Fruit fly (Drosophila melanogaster): ENCODE results near the gene FRG1.

FRG1 gene

dm6 chr3L:20296797-20297196 lies at the start of gene FRG1:
Gene FRG1, minus strand, starts transcription at chr3L:20296971.
- no peak for TF ChIP-seq CG8301 (tag; optimal IDR thresholded peaks at IDR 0.05)
- TF ChIP-seq gl (tag; optimal IDR thresholded peaks at IDR 0.05): no peak
- no peak for TF ChIP-seq CG8159 (tag; optimal IDR thresholded peaks at IDR 0.05)
- no peak for TF ChIP-seq CG34367 (tag; optimal IDR thresholded peaks at IDR 0.05)
- TF ChIP-seq CG4496 (GFP tag; IDR thresholded peaks at IDR 0.05): no peak
- TF ChIP-seq CG15710 (tag; optimal IDR thresholded peaks at IDR 0.05): no peak
- TF ChIP-seq CG9948 (tag; optimal IDR thresholded peaks at IDR 0.05): no peak
- TF ChIP-seq rn (GFP tag; IDR thresholded peaks at IDR 0.05): no peak
- TF ChIP-seq CG10348 (GFP tag; IDR thresholded peaks at IDR 0.05): no peak
- no peak for TF ChIP-seq CG17806 (tag; optimal IDR thresholded peaks at IDR 0.05)
- TF ChIP-seq CG13204 (GFP tag; optimal IDR thresholded peaks at IDR 0.05): no peak
- no peak for TF ChIP-seq CG14655 (GFP tag; optimal IDR thresholded peaks at IDR 0.05)

dm6 chr3L:20342334-20342733 lies 45.6 kb upstream of the FRG1 start, which contains the start of gene Spn77Bc:
Gene Spn77Bc, plus strand, starts transcription at chr3L:20342634.
- TF ChIP-seq CG8301 (tag; optimal IDR thresholded peaks at IDR 0.05): no peak
- TF ChIP-seq CG12605 (GFP tag; IDR thresholded peaks at IDR 0.05): no peak
- TF ChIP-seq CG34367 (tag; optimal IDR thresholded peaks at IDR 0.05): no peak
- TF ChIP-seq CG13204 (GFP tag; optimal IDR thresholded peaks at IDR 0.05): no peak
- no peak for TF ChIP-seq CG10348 (GFP tag; IDR thresholded peaks at IDR 0.05)
- no peak for TF ChIP-seq CG14655 (GFP tag; optimal IDR thresholded peaks at IDR 0.05)
- TF ChIP-seq rn (GFP tag; IDR thresholded peaks at IDR 0.05): no peak
- no peak for TF ChIP-seq CG8159 (tag; optimal IDR thresholded peaks at IDR 0.05)

dm6 chr3L:20320652-20321051 lies 23.9 kb upstream of the FRG1 start, which contains the start of gene Spn77Bb:
Gene Spn77Bb, plus strand, starts transcription at chr3L:20320952.
- no peak for TF ChIP-seq fd96Ca (GFP tag; IDR thresholded peaks at IDR 0.05)
- TF ChIP-seq CG4496 (GFP tag; IDR thresholded peaks at IDR 0.05): no peak
- TF ChIP-seq D1 (tag; optimal IDR thresholded peaks at IDR 0.05): no peak
- TF ChIP-seq CG9948 (tag; optimal IDR thresholded peaks at IDR 0.05): no peak
- no peak for TF ChIP-seq Ets98B (GFP tag; IDR thresholded peaks at IDR 0.05)
- no peak for TF ChIP-seq CG10348 (GFP tag; IDR thresholded peaks at IDR 0.05)
- no peak for TF ChIP-seq gl (tag; optimal IDR thresholded peaks at IDR 0.05)
- TF ChIP-seq CG8159 (tag; optimal IDR thresholded peaks at IDR 0.05): no peak
- TF ChIP-seq CG32121 (GFP tag; IDR thresholded peaks at IDR 0.05): no peak
- no peak for TF ChIP-seq Pif1B (GFP tag; optimal IDR thresholded peaks at IDR 0.05)
- TF ChIP-seq CG34367 (tag; optimal IDR thresholded peaks at IDR 0.05): no peak
- TF ChIP-seq CG15710 (tag; optimal IDR thresholded peaks at IDR 0.05): no peak
- TF ChIP-seq CG13204 (GFP tag; optimal IDR thresholded peaks at IDR 0.05): no peak

dm6 chr3L:20320044-20320443 lies 23.3 kb upstream of the FRG1 start:
- TF ChIP-seq D1 (tag; optimal IDR thresholded peaks at IDR 0.05): no peak
- no peak for TF ChIP-seq CG15710 (tag; optimal IDR thresholded peaks at IDR 0.05)
- TF ChIP-seq EcR (GFP tag; optimal IDR thresholded peaks at IDR 0.05): no peak
- TF ChIP-seq CG12605 (GFP tag; IDR thresholded peaks at IDR 0.05): no peak
- no peak for TF ChIP-seq CG8301 (tag; optimal IDR thresholded peaks at IDR 0.05)
- no peak for TF ChIP-seq gl (tag; optimal IDR thresholded peaks at IDR 0.05)
- TF ChIP-seq Ets98B (GFP tag; IDR thresholded peaks at IDR 0.05): no peak

- TF ChIP-seq CG15710 (tag; optimal IDR thresholded peaks at IDR 0.05) (no peak), fd96Ca (GFP tag; IDR thresholded peaks at IDR 0.05) (no peak), CG8301 (tag; optimal IDR thresholded peaks at IDR 0.05) (no peak), rn (GFP tag; IDR thresholded peaks at IDR 0.05) (no peak), gl (tag; optimal IDR thresholded peaks at IDR 0.05) (no peak), CG32121 (GFP tag; IDR thresholded peaks at IDR 0.05) (no peak), Snoo (tag; optimal IDR thresholded peaks at IDR 0.05) (no peak), CG4496 (GFP tag; IDR thresholded peaks at IDR 0.05) (no peak)
These were observed 21.0 kb upstream of the FRG1 start for dm6 chr3L:20317751-20318150.

- TF ChIP-seq Ets98B (GFP tag; IDR thresholded peaks at IDR 0.05) (peak; percentile 65; the same call in 1 of the 2 replicates), CG15710 (tag; optimal IDR thresholded peaks at IDR 0.05) (no peak), EcR (GFP tag; optimal IDR thresholded peaks at IDR 0.05) (peak; percentile 45), CG13204 (GFP tag; optimal IDR thresholded peaks at IDR 0.05) (no peak), CG8159 (tag; optimal IDR thresholded peaks at IDR 0.05) (no peak), CG14655 (GFP tag; optimal IDR thresholded peaks at IDR 0.05) (no peak), fd96Ca (GFP tag; IDR thresholded peaks at IDR 0.05) (peak; percentile 57; the same call in 1 of the 3 replicates), Snoo (tag; optimal IDR thresholded peaks at IDR 0.05) (no peak), Pif1B (GFP tag; optimal IDR thresholded peaks at IDR 0.05) (peak; percentile 39), CG34367 (tag; optimal IDR thresholded peaks at IDR 0.05) (peak; percentile 33), D1 (tag; optimal IDR thresholded peaks at IDR 0.05) (no peak), rn (GFP tag; IDR thresholded peaks at IDR 0.05) (no peak), CG9948 (tag; optimal IDR thresholded peaks at IDR 0.05) (no peak), CG17806 (tag; optimal IDR thresholded peaks at IDR 0.05) (no peak), CG4496 (GFP tag; IDR thresholded peaks at IDR 0.05) (peak; percentile 69; the same call in 2 of the 3 replicates), CG10348 (GFP tag; IDR thresholded peaks at IDR 0.05) (0 out of 2 replicates have a peak, but pooled peaks have one; percentile 19), gl (tag; optimal IDR thresholded peaks at IDR 0.05) (peak; percentile 70), Pif1A (GFP tag; optimal IDR thresholded peaks at IDR 0.05) (peak; percentile 12)
These were observed 20.3 kb upstream of the FRG1 start, which contains the start of gene Spn77Ba for dm6 chr3L:20316956-20317589. Gene Spn77Ba, plus strand, starts transcription at chr3L:20317190.
